Worm (Caenorhabditis elegans) whole organism, midembryonic: ENCODE measurements around the gene Y55B1AR.4.

Source experiments
- T22C8.4 ChIP-seq: fragments of 200-800 bp; sonication (Bioruptor generic); IDR thresholded peaks from 2 replicates; pipeline ENCODE4 v1.3.6; 2022; ENCODE audit warnings: missing genetic modification characterization, missing compliant biosample characterization
- flt-1 ChIP-seq: fragments of 200-800 bp; sonication (Bioruptor generic); IDR thresholded peaks from 2 replicates; pipeline ENCODE4 v1.3.6; 2022; ENCODE audit warnings: missing genetic modification characterization, missing compliant biosample characterization
- ref-1 ChIP-seq: fragments of 200-800 bp; sonication (Bioruptor generic); conservative IDR thresholded peaks from 2 replicates; pipeline ENCODE4 v1.3.6; 2022; ENCODE audit warnings: missing genetic modification reagents, missing genetic modification characterization, missing compliant biosample characterization
- tab-1 ChIP-seq: fragments of 200-800 bp; sonication (Bioruptor generic); IDR thresholded peaks from 2 replicates; pipeline ENCODE4 v1.3.6; 2022; ENCODE audit warnings: missing genetic modification characterization, missing compliant biosample characterization
- ztf-23 ChIP-seq: fragments of 200-800 bp; sonication (Bioruptor generic); IDR thresholded peaks from 2 replicates; pipeline ENCODE4 v1.3.6; 2022; ENCODE audit warnings: missing genetic modification reagents, missing genetic modification characterization, missing compliant biosample characterization
- ztf-29 ChIP-seq: fragments of 200-800 bp; sonication (Bioruptor generic); IDR thresholded peaks from 2 replicates; pipeline ENCODE4 v1.3.6; 2022; ENCODE audit warnings: missing genetic modification reagents, missing genetic modification characterization, missing compliant biosample characterization

ce11 chrIII:598687-599086 is 6.6 kb downstream of the Y55B1AR.4 start, which contains the start of gene Y55B1AR.2:
- no peak for TF ChIP-seq T22C8.4 (GFP tag; lab: Robert Waterston, UW)
- no peak for TF ChIP-seq flt-1
- TF ChIP-seq ztf-29 (GFP tag; lab: Robert Waterston, UW) = no peak
- no peak for TF ChIP-seq tab-1 (GFP tag; lab: Robert Waterston, UW)
- no peak for TF ChIP-seq ref-1 (GFP tag; lab: Robert Waterston, UW)
- no peak for TF ChIP-seq ztf-23
